Worm (Caenorhabditis elegans) whole organism, late embryonic: ENCODE results near the gene Y54G2A.50.

ENCODE experiments used
- ama-1 ChIP-seq: fragments of 150-350 bp; optimal IDR thresholded peaks from 2 replicates; lab custom pipeline; 2014
- dve-1 ChIP-seq: sonication (generic microtip); optimal IDR thresholded peaks from 2 replicates; lab custom pipeline; 2017; ENCODE audit warnings: antibody characterized with exemption, mild to moderate bottlenecking, missing genetic modification characterization, missing compliant biosample characterization
- ets-4 ChIP-seq: sonication (generic microtip); optimal IDR thresholded peaks from 2 replicates; lab custom pipeline; 2016; ENCODE audit warnings: missing genetic modification characterization, missing compliant biosample characterization
- nfya-1 ChIP-seq: sonication (generic microtip); optimal IDR thresholded peaks from 2 replicates; lab custom pipeline; 2017; ENCODE audit warnings: missing genetic modification characterization, mild to moderate bottlenecking, missing compliant biosample characterization, antibody characterized with exemption, moderate library complexity
- sox-2 ChIP-seq: fragments of 200-800 bp; sonication (Bioruptor generic); IDR thresholded peaks from 2 replicates; pipeline ENCODE4 v1.3.6; 2022; ENCODE audit warnings: missing genetic modification reagents, missing genetic modification characterization, missing compliant biosample characterization

DNA sequence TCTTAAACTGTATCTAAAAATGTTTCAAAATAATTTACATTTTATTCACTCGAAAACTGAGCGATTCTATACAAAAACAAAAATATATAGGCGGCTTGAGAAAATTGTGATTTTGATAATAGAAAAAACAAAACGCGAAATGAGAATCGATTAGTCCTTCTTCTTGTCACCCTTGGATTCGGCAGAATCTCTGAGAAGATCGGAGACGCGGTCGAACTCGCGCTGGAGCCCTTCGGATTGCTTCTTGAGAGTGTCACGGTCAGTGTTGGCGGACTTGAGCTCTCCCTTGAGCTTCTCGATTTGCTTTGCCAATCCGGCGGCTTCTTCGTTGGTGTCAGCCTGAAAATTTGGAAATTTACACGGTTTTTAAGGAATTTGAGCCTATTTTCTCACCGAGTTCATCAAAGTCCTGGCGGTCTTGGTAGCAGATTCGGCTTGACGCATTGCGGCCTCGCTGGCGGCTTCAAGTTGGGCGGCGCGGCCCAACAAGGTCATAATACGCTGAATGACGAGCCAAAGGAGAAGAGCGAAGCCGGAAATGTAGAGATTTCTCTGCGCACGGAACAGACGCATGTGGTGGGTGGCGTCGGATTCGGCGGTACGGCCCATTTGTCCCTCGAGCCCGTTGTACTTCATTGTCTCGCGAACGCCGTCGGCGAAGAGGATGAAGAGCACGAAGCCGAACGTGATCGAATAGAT is 26.1 kb upstream of the Y54G2A.50 start:
- TF ChIP-seq ets-4 (tag; lab: Kevin White, UChicago) (no peak), sox-2 (GFP tag; lab: Robert Waterston, UW) (no peak), ama-1 (lab: Kevin White, UChicago) (no peak), nfya-1 (tag; lab: Kevin White, UChicago) (no peak), dve-1 (no peak)
